Worm (Caenorhabditis elegans) whole organism, L4/young adult: ENCODE results near the gene str-84.

ENCODE experiments used
- W03F9.2 ChIP-seq: fragments of 150-350 bp; optimal IDR thresholded peaks from 2 replicates; lab custom pipeline; 2014; ENCODE audit warnings: missing biosample characterization, missing genetic modification characterization
- dao-5 ChIP-seq: sonication (generic microtip); optimal IDR thresholded peaks from 2 replicates; lab custom pipeline; 2016; ENCODE audit warnings: missing genotype, missing genetic modification characterization, moderate library complexity, missing compliant biosample characterization
- him-1 ChIP-seq: sonication (generic microtip); optimal IDR thresholded peaks from 2 replicates; lab custom pipeline; 2016; ENCODE audit warnings: missing genotype, missing genetic modification reagents, missing genetic modification characterization, missing compliant biosample characterization

- TF ChIP-seq dao-5 (tag; lab: Kevin White, UChicago) (no peak), him-1 (no peak), W03F9.2 (tag; lab: Kevin White, UChicago) (no peak)
Observed at ce11 chrV:8936791-8937475, 43.8 kb downstream of the str-84 start.
